Worm (Caenorhabditis elegans) whole organism, L4 larva: ENCODE data around the gene eif-1.A.

ENCODE experiments used
- F10B5.3 ChIP-seq: sonication (generic microtip); optimal IDR thresholded peaks from 2 replicates; lab custom pipeline; 2016; ENCODE audit warnings: mild to moderate bottlenecking, missing genetic modification characterization, missing compliant biosample characterization
- F26F4.8 ChIP-seq: fragments of 200-800 bp; sonication (Bioruptor generic); conservative IDR thresholded peaks from 2 replicates; pipeline ENCODE4 v1.3.6; 2022; ENCODE audit warnings: missing genetic modification characterization, missing compliant biosample characterization
- F44E2.7 ChIP-seq: fragments of 200-800 bp; sonication (Bioruptor generic); IDR thresholded peaks from 2 replicates; pipeline ENCODE4 v2.1.2; 2022; ENCODE audit warnings: missing genetic modification characterization, missing compliant biosample characterization
- T20F7.1 ChIP-seq: fragments of 200-800 bp; sonication (Bioruptor generic); optimal IDR thresholded peaks from 2 replicates; lab custom pipeline; 2018; ENCODE audit warnings: mild to moderate bottlenecking, missing genetic modification characterization, missing compliant biosample characterization
- T26A8.4 ChIP-seq: fragments of 200-800 bp; sonication (Bioruptor generic); IDR thresholded peaks from 2 replicates; pipeline ENCODE4 v1.3.6; 2022; ENCODE audit warnings: missing genetic modification characterization, missing compliant biosample characterization
- Y105C5A.15 ChIP-seq: fragments of 200-800 bp; sonication (Bioruptor generic); IDR thresholded peaks from 2 replicates; pipeline ENCODE4 v1.3.6; 2022; ENCODE audit warnings: missing genetic modification characterization, missing compliant biosample characterization
- Y48G9A.11 ChIP-seq: fragments of 200-800 bp; sonication (Bioruptor generic); IDR thresholded peaks from 2 replicates; pipeline ENCODE4 v1.3.6; 2022; ENCODE audit warnings: missing genetic modification reagents, missing genetic modification characterization, missing compliant biosample characterization
- ZK546.5 ChIP-seq, 2 experiments: sonication (generic microtip); optimal IDR thresholded peaks; 2 replicates each; lab custom pipeline; 2017; ENCODE audit warnings: missing biosample characterization in 2 of 2, missing genetic modification characterization in 2 of 2
- aha-1 ChIP-seq: fragments of 150-350 bp; peaks from one replicate; lab custom pipeline; 2014; ENCODE audit warnings: missing biosample characterization, missing genetic modification characterization
- ceh-20 ChIP-seq: fragments of 200-800 bp; sonication (Bioruptor generic); IDR thresholded peaks from 2 replicates; pipeline ENCODE4 v1.3.6; 2022; ENCODE audit warnings: missing genetic modification reagents, missing genetic modification characterization, missing compliant biosample characterization
- ceh-32 ChIP-seq: sonication (generic microtip); optimal IDR thresholded peaks from 2 replicates; lab custom pipeline; 2016; ENCODE audit warnings: mild to moderate bottlenecking, missing genetic modification characterization, missing compliant biosample characterization; ENCODE audit not compliant: poor library complexity
- ceh-44 ChIP-seq: fragments of 200-800 bp; sonication (Bioruptor generic); IDR thresholded peaks from 2 replicates; pipeline ENCODE4 v1.3.6; 2022; ENCODE audit warnings: missing genetic modification reagents, missing genetic modification characterization, missing compliant biosample characterization
- ceh-62 ChIP-seq: sonication (generic microtip); optimal IDR thresholded peaks from 2 replicates; lab custom pipeline; 2017; ENCODE audit warnings: missing biosample characterization, missing genetic modification characterization
- cey-2 ChIP-seq: sonication (generic microtip); optimal IDR thresholded peaks from 3 replicates; lab custom pipeline; 2017; ENCODE audit warnings: missing genetic modification characterization, mild to moderate bottlenecking, missing compliant biosample characterization, antibody characterized with exemption, borderline replicate concordance; ENCODE audit not compliant: insufficient read depth
- daf-12 ChIP-seq: fragments of 150-350 bp; optimal IDR thresholded peaks from 2 replicates; lab custom pipeline; 2014; ENCODE audit warnings: missing biosample characterization, missing genetic modification reagents, missing genetic modification characterization
- daf-16 ChIP-seq, 3 experiments: sonication (generic microtip); optimal IDR thresholded peaks; 2 replicates each; lab custom pipeline; 2016 to 2017; ENCODE audit warnings: missing genetic modification characterization in 3 of 3, missing genetic modification reagents in 3 of 3, mild to moderate bottlenecking in 2 of 3, missing compliant biosample characterization in 2 of 3, missing biosample characterization in 1 of 3, moderate library complexity in 1 of 3
- dmd-6 ChIP-seq: fragments of 200-800 bp; sonication (Bioruptor generic); IDR thresholded peaks from 2 replicates; pipeline ENCODE4 v1.3.6; 2022; ENCODE audit warnings: missing genetic modification reagents, missing genetic modification characterization, missing compliant biosample characterization
- dpl-1 ChIP-seq: fragments of 150-350 bp; optimal IDR thresholded peaks from 2 replicates; lab custom pipeline; 2014; ENCODE audit warnings: missing biosample characterization, missing genetic modification reagents, missing genetic modification characterization
- duxl-1 ChIP-seq: sonication (generic microtip); optimal IDR thresholded peaks from 2 replicates; lab custom pipeline; 2016; ENCODE audit warnings: mild to moderate bottlenecking, missing genetic modification characterization, moderate library complexity, missing compliant biosample characterization; ENCODE audit not compliant: poor library complexity
- dve-1 ChIP-seq: sonication (generic microtip); optimal IDR thresholded peaks from 2 replicates; lab custom pipeline; 2017; ENCODE audit warnings: antibody characterized with exemption, mild to moderate bottlenecking, missing genetic modification characterization, missing compliant biosample characterization; ENCODE audit not compliant: insufficient read depth
- gei-8 ChIP-seq: fragments of 200-800 bp; sonication (Bioruptor generic); optimal IDR thresholded peaks from 2 replicates; lab custom pipeline; 2018; ENCODE audit warnings: mild to moderate bottlenecking, missing genetic modification characterization, missing compliant biosample characterization
- hif-1 ChIP-seq, 2 experiments: sonication (generic microtip); optimal IDR thresholded peaks; 2 replicates each; lab custom pipeline; 2016 to 2017; ENCODE audit warnings: missing compliant biosample characterization in 2 of 2, missing genetic modification characterization in 2 of 2, missing genetic modification reagents in 2 of 2, missing genotype in 2 of 2, mild to moderate bottlenecking in 1 of 2
- hlh-11 ChIP-seq: fragments of 200-800 bp; sonication (Bioruptor generic); optimal IDR thresholded peaks from 2 replicates; lab custom pipeline; 2018; ENCODE audit warnings: mild to moderate bottlenecking, missing genetic modification characterization, missing compliant biosample characterization
- hmg-1.1 ChIP-seq: fragments of 200-800 bp; sonication (Bioruptor generic); IDR thresholded peaks from 2 replicates; pipeline ENCODE4 v1.3.6; 2022; ENCODE audit warnings: missing genetic modification reagents, missing genetic modification characterization, missing compliant biosample characterization
- jun-1 ChIP-seq: fragments of 150-350 bp; optimal IDR thresholded peaks from 2 replicates; lab custom pipeline; 2014; ENCODE audit warnings: missing biosample characterization, missing genetic modification reagents, missing genetic modification characterization
- lin-29 ChIP-seq: fragments of 200-800 bp; sonication (Bioruptor generic); IDR thresholded peaks from 2 replicates; pipeline ENCODE4 v1.3.6; 2022; ENCODE audit warnings: missing genetic modification reagents, missing genetic modification characterization, missing compliant biosample characterization
- lin-38 ChIP-seq: fragments of 200-800 bp; sonication (Bioruptor generic); IDR thresholded peaks from 2 replicates; pipeline ENCODE4 v1.3.6; 2022; ENCODE audit warnings: missing genetic modification reagents, missing genetic modification characterization, missing compliant biosample characterization
- madf-5 ChIP-seq, 2 experiments: fragments of 200-800 bp; sonication (Bioruptor generic); IDR thresholded peaks; 2 replicates each; pipeline ENCODE4 v1.3.6; 2022; ENCODE audit warnings: missing compliant biosample characterization in 2 of 2, missing genetic modification characterization in 2 of 2
- mdl-1 ChIP-seq, 2 experiments: fragments of 150-350 bp in 1 of 2; sonication (generic microtip) in 1 of 2; optimal IDR thresholded peaks; 2 replicates each; lab custom pipeline; 2014 to 2017; ENCODE audit warnings: missing biosample characterization in 2 of 2, missing genetic modification characterization in 2 of 2
- mdt-29 ChIP-seq: fragments of 200-800 bp; sonication (Bioruptor generic); IDR thresholded peaks from 2 replicates; pipeline ENCODE4 v1.3.6; 2022; ENCODE audit warnings: missing genetic modification reagents, missing genetic modification characterization, missing compliant biosample characterization
- mep-1 ChIP-seq: fragments of 150-350 bp; sonication (generic microtip); optimal IDR thresholded peaks from 3 replicates; lab custom pipeline; 2014; ENCODE audit warnings: missing biosample characterization, missing genetic modification characterization
- mes-2 ChIP-seq: sonication (generic microtip); optimal IDR thresholded peaks from 2 replicates; lab custom pipeline; 2016; ENCODE audit warnings: missing genotype, mild to moderate bottlenecking, missing genetic modification characterization, missing compliant biosample characterization; ENCODE audit not compliant: poor library complexity, severe bottlenecking
- nhr-10 ChIP-seq: fragments of 150-350 bp; optimal IDR thresholded peaks from 2 replicates; lab custom pipeline; 2014; ENCODE audit warnings: missing biosample characterization, missing genetic modification characterization
- nhr-102 ChIP-seq: sonication (generic microtip); optimal IDR thresholded peaks from 2 replicates; lab custom pipeline; 2016; ENCODE audit warnings: mild to moderate bottlenecking, missing genetic modification characterization, moderate library complexity, missing compliant biosample characterization
- nhr-11 ChIP-seq: fragments of 150-350 bp; optimal IDR thresholded peaks from 2 replicates; lab custom pipeline; 2014; ENCODE audit warnings: missing biosample characterization, missing genetic modification characterization
- nhr-111 ChIP-seq: fragments of 200-800 bp; sonication (Bioruptor generic); optimal IDR thresholded peaks from 2 replicates; lab custom pipeline; 2018; ENCODE audit warnings: mild to moderate bottlenecking, missing genetic modification characterization, missing compliant biosample characterization
- nhr-25 ChIP-seq: sonication (generic microtip); optimal IDR thresholded peaks from 2 replicates; lab custom pipeline; 2017; ENCODE audit warnings: missing genetic modification characterization, mild to moderate bottlenecking, missing compliant biosample characterization, antibody characterized with exemption, moderate library complexity, borderline replicate concordance; ENCODE audit not compliant: insufficient read depth
- nhr-28 ChIP-seq: fragments of 150-350 bp; optimal IDR thresholded peaks from 2 replicates; lab custom pipeline; 2014; ENCODE audit warnings: missing biosample characterization, missing genetic modification characterization
- nhr-6 ChIP-seq: fragments of 150-350 bp; optimal IDR thresholded peaks from 2 replicates; lab custom pipeline; 2014; ENCODE audit warnings: missing biosample characterization, missing genetic modification characterization
- nhr-76 ChIP-seq: fragments of 150-350 bp; optimal IDR thresholded peaks from 2 replicates; lab custom pipeline; 2014; ENCODE audit warnings: missing biosample characterization, missing genetic modification characterization
- pha-4 ChIP-seq, 2 experiments: fragments of 150-350 bp in 1 of 2; fragments of 200-800 bp in 1 of 2; sonication (Bioruptor generic) in 1 of 2; IDR thresholded peaks in 1 of 2; optimal IDR thresholded peaks in 1 of 2; 2 replicates each; pipeline versions ENCODE4 v1.3.6 to Lab custom; 2014 to 2022; ENCODE audit warnings: missing genetic modification characterization in 2 of 2, missing genetic modification reagents in 2 of 2, missing biosample characterization in 1 of 2, missing compliant biosample characterization in 1 of 2
- php-3 ChIP-seq: fragments of 200-800 bp; sonication (Bioruptor generic); IDR thresholded peaks from 2 replicates; pipeline ENCODE4 v1.3.6; 2022; ENCODE audit warnings: missing genetic modification reagents, missing genetic modification characterization, missing compliant biosample characterization
- pqm-1 ChIP-seq: sonication (generic microtip); optimal IDR thresholded peaks from 2 replicates; lab custom pipeline; 2017; ENCODE audit warnings: missing biosample characterization, missing genetic modification characterization
- saeg-2 ChIP-seq: fragments of 200-800 bp; sonication (Bioruptor generic); IDR thresholded peaks from 2 replicates; pipeline ENCODE4 v1.3.6; 2022; ENCODE audit warnings: missing genetic modification reagents, missing genetic modification characterization, missing compliant biosample characterization
- sdz-12 ChIP-seq: fragments of 200-800 bp; sonication (Bioruptor generic); optimal IDR thresholded peaks from 2 replicates; lab custom pipeline; 2018; ENCODE audit warnings: mild to moderate bottlenecking, missing genetic modification characterization, missing compliant biosample characterization
- spr-1 ChIP-seq: sonication (generic microtip); optimal IDR thresholded peaks from 2 replicates; lab custom pipeline; 2016; ENCODE audit warnings: mild to moderate bottlenecking, missing genetic modification characterization, missing compliant biosample characterization
- unc-130 ChIP-seq: sonication (generic microtip); optimal IDR thresholded peaks from 2 replicates; lab custom pipeline; 2016; ENCODE audit warnings: missing genetic modification reagents, missing genetic modification characterization, missing compliant biosample characterization
- unc-62 ChIP-seq, 3 experiments: fragments of 150-350 bp in 1 of 3; sonication (generic microtip); optimal IDR thresholded peaks in 2 of 3; peaks in 1 of 3; 1 replicate in 1 of 3; 2 replicates in 2 of 3; lab custom pipeline; 2014 to 2017; ENCODE audit warnings: missing biosample characterization in 3 of 3, missing genetic modification characterization in 3 of 3, missing genetic modification reagents in 3 of 3, missing genotype in 1 of 3
- zip-11 ChIP-seq: fragments of 200-800 bp; sonication (Bioruptor generic); IDR thresholded peaks from 2 replicates; pipeline ENCODE4 v1.3.6; 2022; ENCODE audit warnings: missing genetic modification characterization, missing compliant biosample characterization

eif-1.A gene

DNA sequence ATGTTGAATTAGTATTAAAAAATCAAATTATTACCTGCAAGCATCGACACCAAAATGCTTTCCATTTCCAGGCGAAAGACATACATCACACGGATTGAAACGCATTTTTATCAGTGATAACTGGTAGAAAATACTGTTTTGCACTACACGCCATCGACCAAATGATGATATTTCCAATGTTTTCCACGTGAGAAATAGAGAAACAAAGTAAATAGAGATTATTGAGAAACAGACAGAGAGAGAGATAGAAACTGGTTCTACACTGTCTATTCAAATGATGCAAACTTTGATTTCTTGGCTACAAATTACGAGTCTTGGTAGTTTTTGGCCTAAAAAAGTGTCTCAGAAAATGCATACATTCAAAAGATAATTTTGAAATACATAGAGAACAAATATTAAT is 22.4 kb upstream of the eif-1.A start, which contains the start of gene nhr-104 (continued):
- 0 out of 2 replicates have a peak, but pooled peaks have one; percentile 17 for TF ChIP-seq hmg-1.1
- TF ChIP-seq pqm-1 (tag; lab: Kevin White, UChicago): no peak
- TF ChIP-seq Y105C5A.15: no peak
- TF ChIP-seq nhr-6: no peak
- peak; percentile 35 for TF ChIP-seq mes-2
- no peak for TF ChIP-seq T26A8.4
- TF ChIP-seq jun-1 (tag; lab: Kevin White, UChicago): no peak
- no peak for TF ChIP-seq F44E2.7 (GFP tag; lab: Robert Waterston, UW)
- no peak for TF ChIP-seq gei-8 (GFP tag; lab: Kevin White, UChicago)
- no peak for TF ChIP-seq daf-12 (tag; lab: Kevin White, UChicago)
- no peak for TF ChIP-seq ceh-62
- no peak for TF ChIP-seq ceh-32 (tag; lab: Kevin White, UChicago)
- TF ChIP-seq madf-5 (GFP tag; IDR thresholded peaks at IDR 0.05; lab: Robert Waterston, UW): no peak
- TF ChIP-seq T20F7.1 (GFP tag; lab: Kevin White, UChicago): no peak
- TF ChIP-seq hif-1 (tag; optimal IDR thresholded peaks at IDR 0.05; lab: Kevin White, UChicago): peak in 1 of 2 experiments; percentile 33
- no peak for TF ChIP-seq mdt-29 (GFP tag; lab: Robert Waterston, UW)
- TF ChIP-seq mep-1 (tag; lab: Kevin White, UChicago): peak; percentile 45
- TF ChIP-seq dve-1 (tag; lab: Kevin White, UChicago): peak; percentile 81
- TF ChIP-seq cey-2 (tag; lab: Kevin White, UChicago): no peak
- no peak for TF ChIP-seq saeg-2 (GFP tag; lab: Robert Waterston, UW)
- TF ChIP-seq nhr-76 (tag; lab: Kevin White, UChicago): no peak
- no peak for TF ChIP-seq ZK546.5 (tag; optimal IDR thresholded peaks at IDR 0.05; lab: Kevin White, UChicago)
- no peak for TF ChIP-seq nhr-11 (tag; lab: Kevin White, UChicago)
- peak; percentile 98 for TF ChIP-seq nhr-28 (tag; lab: Kevin White, UChicago)
- no peak for TF ChIP-seq spr-1
- no peak for TF ChIP-seq nhr-25
- TF ChIP-seq lin-38 (GFP tag; lab: Robert Waterston, UW): no peak
- no peak for TF ChIP-seq duxl-1
- no peak for TF ChIP-seq aha-1
- TF ChIP-seq dmd-6 (GFP tag; lab: Robert Waterston, UW): peak; percentile 72
- no peak for TF ChIP-seq nhr-111 (GFP tag; lab: Kevin White, UChicago)
- TF ChIP-seq mdl-1 (tag; optimal IDR thresholded peaks at IDR 0.05; lab: Kevin White, UChicago): peak in 1 of 2 experiments; percentile 86
- no peak for TF ChIP-seq ceh-20
- TF ChIP-seq F10B5.3 (tag; lab: Kevin White, UChicago): no peak
- TF ChIP-seq zip-11 (GFP tag; lab: Robert Waterston, UW): no peak
- no peak for TF ChIP-seq F26F4.8 (GFP tag; lab: Robert Waterston, UW)
- no peak for TF ChIP-seq lin-29 (GFP tag; lab: Robert Waterston, UW)
- TF ChIP-seq pha-4 (GFP tag; IDR thresholded peaks at IDR 0.05; lab: Robert Waterston, UW): no peak
- peak; percentile 26 for TF ChIP-seq pha-4 (tag; optimal IDR thresholded peaks at IDR 0.05; lab: Kevin White, UChicago)
- TF ChIP-seq dpl-1 (GFP tag; lab: Kevin White, UChicago): no peak
- no peak for TF ChIP-seq php-3 (GFP tag; lab: Robert Waterston, UW)
- TF ChIP-seq nhr-102 (tag; lab: Kevin White, UChicago): peak; percentile 7
- peak in 1 of 2 experiments; percentile 92 for TF ChIP-seq unc-62 (GFP tag; optimal IDR thresholded peaks at IDR 0.05 in 1 of 2; lab: Kevin White, UChicago)
- no peak for TF ChIP-seq unc-62 (tag; optimal IDR thresholded peaks at IDR 0.05; lab: Kevin White, UChicago)
- TF ChIP-seq daf-16 (GFP tag; optimal IDR thresholded peaks at IDR 0.05; lab: Kevin White, UChicago): no peak
- peak; percentile 97 for TF ChIP-seq daf-16 (tag; optimal IDR thresholded peaks at IDR 0.05; lab: Kevin White, UChicago)
- TF ChIP-seq nhr-10 (tag; lab: Kevin White, UChicago): no peak
- no peak for TF ChIP-seq sdz-12 (GFP tag; lab: Kevin White, UChicago)
- no peak for TF ChIP-seq ceh-44 (GFP tag; lab: Robert Waterston, UW)
- TF ChIP-seq unc-130 (GFP tag; lab: Kevin White, UChicago): no peak
- TF ChIP-seq Y48G9A.11 (GFP tag; lab: Robert Waterston, UW): no peak
- peak; percentile 80 for TF ChIP-seq hlh-11
